Worm (Caenorhabditis elegans): ENCODE measurements around the gene F37B12.3.
A peak's percentile ranks its signal among the peaks of the same experiment; 100 is the strongest.

Gene F37B12.3

DNA sequence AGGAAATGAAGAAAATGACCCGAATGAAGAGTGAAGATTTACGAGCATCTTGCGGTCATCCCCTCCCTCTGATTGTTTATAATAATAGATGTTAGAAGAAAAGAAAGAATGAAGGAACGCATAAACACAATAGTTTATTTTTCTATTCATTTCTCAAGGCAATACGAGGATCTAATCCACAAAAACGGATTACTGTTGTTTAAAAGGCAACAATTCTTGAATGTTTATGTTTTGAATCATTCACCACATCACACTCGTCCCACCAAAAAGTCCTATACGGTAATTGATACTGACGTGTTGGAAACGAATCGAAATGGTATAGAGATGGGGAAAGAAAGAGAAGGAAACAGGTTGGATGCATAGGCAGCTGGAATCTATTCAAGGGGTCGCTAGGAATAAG lies 19.6 kb downstream of the F37B12.3 start:
- no peak for TF ChIP-seq F57C9.4 (tag; optimal IDR thresholded peaks at IDR 0.05)
- TF ChIP-seq tbx-9 (tag; optimal IDR thresholded peaks at IDR 0.05; ENCODE audit: borderline replicate concordance): no peak
- no peak for TF ChIP-seq ztf-3 (GFP tag; optimal IDR thresholded peaks at IDR 0.05)
- no peak for TF ChIP-seq athp-1 (tag; optimal IDR thresholded peaks at IDR 0.05)
- no peak for TF ChIP-seq snpc-3.4 (tag; optimal IDR thresholded peaks at IDR 0.05)
- no peak for TF ChIP-seq egl-44 (GFP tag; IDR thresholded peaks at IDR 0.05)
- no peak for TF ChIP-seq ceh-79 (tag; optimal IDR thresholded peaks at IDR 0.05)
- no peak for TF ChIP-seq cebp-2 (GFP tag; IDR thresholded peaks at IDR 0.05)
- no peak for TF ChIP-seq hmg-20 (GFP tag; IDR thresholded peaks at IDR 0.05)
- TF ChIP-seq nfya-2 (GFP tag; IDR thresholded peaks at IDR 0.05): no peak
- TF ChIP-seq snpc-1.1 (tag; optimal IDR thresholded peaks at IDR 0.05; ENCODE audit: insufficient read depth): no peak
- TF ChIP-seq Y56A3A.18 (GFP tag; IDR thresholded peaks at IDR 0.05): no peak
- TF ChIP-seq F57A8.1 (GFP tag; optimal IDR thresholded peaks at IDR 0.05): no peak

DNA sequence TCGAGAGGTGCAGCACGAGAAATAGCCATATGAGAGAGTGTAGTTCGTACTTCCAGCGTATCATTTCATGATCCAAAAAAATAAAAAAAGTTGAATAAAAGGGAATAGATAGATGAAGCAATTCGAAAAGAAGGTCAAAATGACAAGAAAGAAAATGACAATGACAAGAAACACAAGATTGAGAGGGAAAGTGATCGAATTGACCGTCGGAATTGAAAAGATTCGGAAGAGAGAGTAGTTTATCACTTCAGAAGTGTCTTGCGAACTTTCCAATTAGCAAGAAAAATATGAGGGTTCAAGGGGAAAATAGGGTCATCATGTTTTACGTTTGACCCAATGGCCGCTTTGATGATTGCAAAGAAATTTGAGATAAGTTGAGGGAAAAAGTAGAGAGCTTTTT lies 21.5 kb downstream of the F37B12.3 start, which contains the start of gene dep-1:
dep-1 (minus strand) TSS at position 95 of the 400 bp plus-strand sequence.
- TF ChIP-seq mcd-1 (GFP tag; IDR thresholded peaks at IDR 0.05) (no peak), ama-1 (optimal IDR thresholded peaks at IDR 0.05) (no peak), ama-1 (GFP tag; optimal IDR thresholded peaks at IDR 0.05) (no peak), lsl-1 (GFP tag; optimal IDR thresholded peaks at IDR 0.05) (no peak), B0035.1 (tag; optimal IDR thresholded peaks at IDR 0.05) (no peak), K11D2.4 (GFP tag; IDR thresholded peaks at IDR 0.05) (no peak), C06A6.2 (GFP tag; conservative IDR thresholded peaks at IDR 0.05) (no peak), nfya-2 (GFP tag; IDR thresholded peaks at IDR 0.05) (no peak), tbx-9 (tag; optimal IDR thresholded peaks at IDR 0.05; ENCODE audit: borderline replicate concordance) (no peak), F23B12.7 (tag; optimal IDR thresholded peaks at IDR 0.05; ENCODE audit: insufficient read depth) (no peak), aptf-3 (GFP tag; IDR thresholded peaks at IDR 0.05) (no peak), F55B11.4 (tag; optimal IDR thresholded peaks at IDR 0.05; ENCODE audit: borderline replicate concordance, insufficient read depth) (no peak), F57A8.1 (GFP tag; optimal IDR thresholded peaks at IDR 0.05) (no peak), egl-44 (GFP tag; IDR thresholded peaks at IDR 0.05) (no peak), hmg-20 (GFP tag; IDR thresholded peaks at IDR 0.05) (no peak)

DNA sequence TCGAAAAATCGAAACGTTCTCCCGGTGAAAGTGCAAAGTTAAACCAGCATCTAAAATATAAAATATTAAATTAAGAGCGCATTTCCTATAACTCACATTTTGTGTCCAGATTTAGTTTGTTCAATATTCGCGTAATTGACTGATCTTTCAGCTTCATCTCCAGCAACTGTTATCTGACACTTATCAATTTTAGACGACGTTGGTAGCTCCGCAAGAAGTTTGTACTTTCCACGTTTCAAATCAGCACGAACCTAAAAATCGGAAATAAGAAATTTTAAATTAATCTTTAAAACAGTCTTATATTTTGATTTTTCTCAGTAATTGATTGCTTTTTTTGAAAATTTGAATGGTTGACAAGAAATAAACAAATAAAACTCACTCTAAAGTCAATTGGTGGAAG lies 23.6 kb downstream of the F37B12.3 start:
- TF ChIP-seq ceh-40 (GFP tag; IDR thresholded peaks at IDR 0.05) (no peak), F39B2.1 (GFP tag; IDR thresholded peaks at IDR 0.05) (no peak), lag-1 (GFP tag; IDR thresholded peaks at IDR 0.05) (no peak), hmg-20 (GFP tag; IDR thresholded peaks at IDR 0.05) (no peak), tbp1 (GFP tag; optimal IDR thresholded peaks at IDR 0.05) (no peak), madf-8 (GFP tag; conservative IDR thresholded peaks at IDR 0.05) (no peak), ceh-58 (GFP tag; IDR thresholded peaks at IDR 0.05) (no peak), repo-1 (tag; optimal IDR thresholded peaks at IDR 0.05) (no peak)

DNA sequence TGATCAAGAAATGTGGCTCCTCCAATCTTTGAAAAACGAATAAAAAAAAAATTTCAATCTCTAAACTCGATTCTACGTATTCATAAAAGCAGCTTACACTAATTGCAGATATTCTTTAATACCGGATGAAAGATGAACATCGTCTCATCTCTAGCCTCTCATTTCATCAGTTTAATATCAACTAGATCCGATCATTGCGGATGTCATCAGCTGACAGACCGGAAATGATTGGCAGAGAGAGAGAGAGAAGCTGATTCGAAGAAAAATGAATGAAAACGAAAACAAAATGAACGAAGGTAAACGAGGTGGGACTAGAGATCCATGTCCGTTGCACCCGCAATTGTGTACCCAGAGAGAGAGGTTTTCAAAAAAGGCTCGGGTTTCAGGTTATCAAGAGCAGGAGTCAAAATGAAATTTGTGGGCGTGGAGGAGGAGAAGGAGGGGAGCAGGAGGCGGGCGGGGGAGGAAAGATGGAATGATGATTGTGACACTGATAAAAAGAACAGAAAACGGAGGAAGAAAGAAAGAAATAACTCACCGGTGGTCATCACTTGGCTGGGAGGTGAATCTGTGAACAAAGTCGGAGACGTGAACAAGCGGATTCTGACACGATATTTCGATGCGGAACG lies 26.2 kb downstream of the F37B12.3 start:
- no peak for TF ChIP-seq mxl-1 (tag; optimal IDR thresholded peaks at IDR 0.05)
- TF ChIP-seq dox-1 (GFP tag; IDR thresholded peaks at IDR 0.05): 0 out of 2 replicates have a peak, but pooled peaks have one; percentile 9

DNA sequence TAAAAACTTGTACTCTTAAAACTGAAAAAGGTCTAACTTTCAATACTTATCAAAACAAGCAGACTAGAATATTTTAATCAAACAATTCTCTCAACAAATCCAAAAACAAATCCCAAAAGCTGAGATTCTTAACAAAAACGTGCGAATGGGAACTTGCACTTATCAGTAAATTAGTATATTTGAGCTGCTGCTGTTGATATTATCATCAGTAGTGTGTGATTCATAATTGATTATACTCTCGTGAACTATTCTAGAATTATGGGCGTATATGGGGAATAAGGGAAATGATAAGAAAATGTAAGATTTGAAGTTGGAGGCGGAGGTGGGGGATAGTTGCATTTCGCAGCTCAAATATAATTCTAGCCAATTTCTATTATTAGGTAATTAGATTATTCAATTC lies 27.0 kb downstream of the F37B12.3 start:
- TF ChIP-seq D2030.7 (GFP tag; IDR thresholded peaks at IDR 0.05) (no peak), dpff-1 (tag; optimal IDR thresholded peaks at IDR 0.05) (no peak), nfyb-1 (GFP tag; IDR thresholded peaks at IDR 0.05) (no peak), pha-4 (tag; optimal IDR thresholded peaks at IDR 0.05) (no peak), Y95B8A.8 (GFP tag; IDR thresholded peaks at IDR 0.05) (no peak), attf-5 (GFP tag; optimal IDR thresholded peaks at IDR 0.05) (no peak), K11D2.4 (GFP tag; IDR thresholded peaks at IDR 0.05) (no peak), hsf-1 (GFP tag; IDR thresholded peaks at IDR 0.05) (no peak)
